Fruit fly (Drosophila melanogaster) whole organism, wandering third instar larva: ENCODE results near the gene CG12539.

Source experiments
- CG32264 ChIP-seq: fragments of 200-800 bp; sonication (Bioruptor generic); optimal IDR thresholded peaks from 2 replicates; lab custom pipeline; 2016; ENCODE audit warnings: missing biosample characterization, missing genetic modification characterization
- Hnf4 ChIP-seq: fragments of 200-800 bp; sonication (Bioruptor generic); optimal IDR thresholded peaks from 2 replicates; lab custom pipeline; 2016; ENCODE audit warnings: missing biosample characterization, mild to moderate bottlenecking, missing genetic modification characterization
- Hr78 ChIP-seq: fragments of >200 bp; optimal IDR thresholded peaks from 2 replicates; lab custom pipeline; 2017; ENCODE audit warnings: missing biosample characterization, missing genetic modification characterization
- N ChIP-seq: fragments of >200 bp; optimal IDR thresholded peaks from 2 replicates; lab custom pipeline; 2018; ENCODE audit warnings: missing biosample characterization, missing external identifiers, missing genetic modification characterization
- OdsH ChIP-seq: fragments of 200-800 bp; sonication (Bioruptor generic); optimal IDR thresholded peaks from 2 replicates; lab custom pipeline; 2016; ENCODE audit warnings: missing biosample characterization, mild to moderate bottlenecking, missing genetic modification characterization
- brk ChIP-seq: fragments of 200-800 bp; sonication (Bioruptor generic); optimal IDR thresholded peaks from 2 replicates; lab custom pipeline; 2016; ENCODE audit warnings: missing biosample characterization, mild to moderate bottlenecking, missing genetic modification characterization
- jim ChIP-seq: fragments of 175-275, 200-325 bp; sonication (Bioruptor generic); optimal IDR thresholded peaks from 2 replicates; lab custom pipeline; 2016; ENCODE audit warnings: missing biosample characterization, mild to moderate bottlenecking, missing genetic modification characterization
- lola ChIP-seq: fragments of >200 bp; optimal IDR thresholded peaks from 2 replicates; lab custom pipeline; 2017; ENCODE audit warnings: missing biosample characterization, missing genetic modification characterization
- psq ChIP-seq: fragments of 200-800 bp; sonication (Bioruptor generic); optimal IDR thresholded peaks from 3 replicates; lab custom pipeline; 2017; ENCODE audit warnings: missing biosample characterization, mild to moderate bottlenecking, missing genetic modification characterization, moderate library complexity
- rgr ChIP-seq: fragments of 200-800 bp; sonication (Bioruptor generic); optimal IDR thresholded peaks from 3 replicates; lab custom pipeline; 2016; ENCODE audit warnings: missing biosample characterization, mild to moderate bottlenecking, missing genetic modification characterization
- usp ChIP-seq: fragments of >200 bp; optimal IDR thresholded peaks from 2 replicates; lab custom pipeline; 2017; ENCODE audit warnings: missing biosample characterization, missing genetic modification characterization
- woc ChIP-seq: sonication (Bioruptor generic); optimal IDR thresholded peaks from 2 replicates; lab custom pipeline; 2016; ENCODE audit warnings: missing biosample characterization, mild to moderate bottlenecking, missing genetic modification characterization

DNA sequence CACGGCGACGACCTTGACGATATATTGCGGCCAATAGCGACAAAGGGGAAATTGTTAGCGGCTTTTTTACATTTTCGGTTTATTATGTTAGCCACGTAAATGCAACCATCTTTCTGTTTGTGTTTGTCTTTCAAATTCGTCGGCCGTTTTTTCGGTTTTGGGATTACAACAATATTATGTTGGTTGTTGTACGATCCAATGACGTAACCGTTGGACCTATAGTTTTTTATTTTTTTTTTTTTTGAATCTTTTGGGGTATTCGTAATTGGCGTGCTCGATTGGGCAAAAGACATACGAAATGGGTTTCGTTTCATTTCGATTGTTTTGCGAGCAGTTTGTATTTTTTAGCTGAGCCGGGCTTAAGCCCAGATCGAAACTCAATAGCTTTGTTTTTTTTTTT lies 22.4 kb upstream of the CG12539 start:
- TF ChIP-seq lola (no peak), jim (GFP tag; lab: Kevin White, UChicago) (no peak), N (GFP tag; lab: Kevin White, UChicago) (no peak), OdsH (GFP tag; lab: Kevin White, UChicago) (no peak), CG32264 (GFP tag; lab: Kevin White, UChicago) (no peak), Hnf4 (GFP tag; lab: Kevin White, UChicago) (no peak), Hr78 (GFP tag; lab: Kevin White, UChicago) (no peak), woc (GFP tag; lab: Kevin White, UChicago) (no peak), usp (GFP tag; lab: Kevin White, UChicago) (no peak), brk (GFP tag; lab: Kevin White, UChicago) (no peak), psq (no peak), rgr (GFP tag; lab: Kevin White, UChicago) (no peak)
